Fruit fly (Drosophila melanogaster): ENCODE measurements around the gene ND-51.

ND-51 gene

DNA sequence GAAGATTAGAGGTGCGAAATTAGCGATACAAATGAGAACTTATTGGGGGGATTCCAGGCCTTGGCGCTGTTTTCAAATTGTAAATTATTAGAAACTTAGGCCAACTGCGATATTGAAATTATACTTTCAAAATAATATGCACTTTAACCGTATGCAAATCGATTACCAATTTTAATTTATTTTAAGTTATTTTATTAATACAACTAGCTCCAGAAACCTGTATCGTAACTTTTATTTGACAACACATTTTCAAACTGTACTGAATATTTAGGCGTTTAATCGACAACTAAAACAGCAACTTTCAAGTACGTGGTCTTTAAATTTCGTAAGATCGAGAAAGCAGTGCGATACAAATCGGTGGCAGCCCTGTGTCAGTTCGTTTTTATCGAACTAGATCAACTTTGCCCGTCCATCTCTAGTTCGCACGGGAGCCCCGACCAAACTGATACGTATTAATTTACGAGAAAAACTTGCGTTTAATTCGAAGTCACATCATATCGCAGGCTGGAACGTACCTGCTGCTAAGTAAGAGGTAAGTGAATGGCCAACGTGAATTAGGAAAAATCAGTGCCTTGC, 8.2 kb upstream of the ND-51 start, which contains the start of the genes CG9154 and Kr-h2 (continued):
- TF ChIP-seq Elba2 (GFP tag; optimal IDR thresholded peaks at IDR 0.05) (no peak), Scr (GFP tag; IDR thresholded peaks at IDR 0.05; ENCODE audit: partially characterized antibody) (peak; percentile 61), CG10147 (GFP tag; optimal IDR thresholded peaks at IDR 0.05) (no peak), CG12299 (tag; optimal IDR thresholded peaks at IDR 0.05) (peak; percentile 29), sisA (GFP tag; IDR thresholded peaks at IDR 0.05) (no peak), ATbp (GFP tag; optimal IDR thresholded peaks at IDR 0.05) (no peak), CG4730 (GFP tag; IDR thresholded peaks at IDR 0.05) (no peak), CG6813 (GFP tag; optimal IDR thresholded peaks at IDR 0.05) (no peak), bbx (GFP tag; IDR thresholded peaks at IDR 0.05; ENCODE audit: partially characterized antibody) (peak; percentile 63), Ravus (GFP tag; IDR thresholded peaks at IDR 0.05) (no peak), danr (GFP tag; IDR thresholded peaks at IDR 0.05) (no peak), chinmo (GFP tag; IDR thresholded peaks at IDR 0.05; ENCODE audit: partially characterized antibody) (peak; percentile 23; the same call in 1 of the 4 replicates), CG13775 (GFP tag; optimal IDR thresholded peaks at IDR 0.05) (peak; percentile 51), sna (GFP tag; IDR thresholded peaks at IDR 0.05; ENCODE audit: partially characterized antibody) (no peak), CG9609 (GFP tag; optimal IDR thresholded peaks at IDR 0.05) (peak; percentile 14), HHEX (GFP tag; optimal IDR thresholded peaks at IDR 0.05) (no peak), CG10274 (GFP tag; optimal IDR thresholded peaks at IDR 0.05) (no peak), ash1 (GFP tag; optimal IDR thresholded peaks at IDR 0.05) (no peak), Sry-δ (GFP tag; optimal IDR thresholded peaks at IDR 0.05) (peak; percentile 93), Lpt (GFP tag; optimal IDR thresholded peaks at IDR 0.05) (no peak), CG15073 (GFP tag; optimal IDR thresholded peaks at IDR 0.05) (no peak), stc (GFP tag; IDR thresholded peaks at IDR 0.05) (no peak), CG8478 (optimal IDR thresholded peaks at IDR 0.05) (no peak), CG10959 (GFP tag; IDR thresholded peaks at IDR 0.05) (no peak), CG1603 (tag; optimal IDR thresholded peaks at IDR 0.05) (peak; percentile 56), CG2202 (tag; optimal IDR thresholded peaks at IDR 0.05) (no peak), her (GFP tag; optimal IDR thresholded peaks at IDR 0.05) (no peak), CG2678 (tag; optimal IDR thresholded peaks at IDR 0.05) (peak; percentile 56), CG32772 (GFP tag; IDR thresholded peaks at IDR 0.05) (no peak), Nf-YC (tag; optimal IDR thresholded peaks at IDR 0.05) (peak; percentile 59), CG14014 (GFP tag; IDR thresholded peaks at IDR 0.05) (0 out of 2 replicates have a peak, but pooled peaks have one; percentile 20), CG17385 (GFP tag; optimal IDR thresholded peaks at IDR 0.05) (no peak), B-H1 (GFP tag; IDR thresholded peaks at IDR 0.05) (no peak; the same call in 2 of the 3 replicates), grau (tag; optimal IDR thresholded peaks at IDR 0.05) (peak; percentile 55), Awh (GFP tag; IDR thresholded peaks at IDR 0.05) (no peak), cato (GFP tag; optimal IDR thresholded peaks at IDR 0.05; ENCODE audit: borderline replicate concordance) (no peak), Dfd (GFP tag; optimal IDR thresholded peaks at IDR 0.05) (no peak), cas (GFP tag; IDR thresholded peaks at IDR 0.05) (no peak), corto (GFP tag; optimal IDR thresholded peaks at IDR 0.05) (no peak), CG4328 (GFP tag; optimal IDR thresholded peaks at IDR 0.05) (peak; percentile 24), sqz (GFP tag; optimal IDR thresholded peaks at IDR 0.05) (peak; percentile 31), CG17568 (GFP tag; optimal IDR thresholded peaks at IDR 0.05) (no peak), CG2120 (GFP tag; optimal IDR thresholded peaks at IDR 0.05) (peak; percentile 70), hb (GFP tag; IDR thresholded peaks at IDR 0.05; ENCODE audit: partially characterized antibody) (peak; percentile 59; the same call in 1 of the 3 replicates), ken (GFP tag; IDR thresholded peaks at IDR 0.05) (no peak), YL-1 (GFP tag; optimal IDR thresholded peaks at IDR 0.05) (peak; percentile 8), gce (GFP tag; IDR thresholded peaks at IDR 0.05) (no peak), br (optimal IDR thresholded peaks at IDR 0.05) (no peak), CG17829 (tag; optimal IDR thresholded peaks at IDR 0.05) (peak; percentile 64), rib (GFP tag; IDR thresholded peaks at IDR 0.05) (no peak), CG2712 (tag; optimal IDR thresholded peaks at IDR 0.05) (peak; percentile 50)
